Worm (Caenorhabditis elegans) whole organism, L4 larva: ENCODE results near the gene W06A7.2.

Experiments
- D1046.2 ChIP-seq: fragments of 200-800 bp; sonication (Bioruptor generic); IDR thresholded peaks from 2 replicates; pipeline ENCODE4 v1.3.6; 2022; ENCODE audit warnings: missing genetic modification characterization, missing compliant biosample characterization
- F44E2.7 ChIP-seq: fragments of 200-800 bp; sonication (Bioruptor generic); IDR thresholded peaks from 2 replicates; pipeline ENCODE4 v2.1.2; 2022; ENCODE audit warnings: missing genetic modification characterization, missing compliant biosample characterization
- arid-1 ChIP-seq: fragments of 200-800 bp; sonication (Bioruptor generic); conservative IDR thresholded peaks from 2 replicates; pipeline ENCODE4 v1.3.6; 2022; ENCODE audit warnings: missing genetic modification reagents, missing genetic modification characterization, missing compliant biosample characterization
- attf-4 ChIP-seq: sonication (generic microtip); optimal IDR thresholded peaks from 3 replicates; lab custom pipeline; 2017; ENCODE audit warnings: missing biosample characterization, missing genetic modification characterization
- ceh-20 ChIP-seq: fragments of 200-800 bp; sonication (Bioruptor generic); IDR thresholded peaks from 2 replicates; pipeline ENCODE4 v1.3.6; 2022; ENCODE audit warnings: missing genetic modification reagents, missing genetic modification characterization, missing compliant biosample characterization
- ceh-28 ChIP-seq: fragments of 150-350 bp; optimal IDR thresholded peaks from 2 replicates; lab custom pipeline; 2014; ENCODE audit warnings: missing biosample characterization, missing genetic modification reagents, missing genetic modification characterization
- cey-2 ChIP-seq: sonication (generic microtip); optimal IDR thresholded peaks from 3 replicates; lab custom pipeline; 2017; ENCODE audit warnings: missing genetic modification characterization, mild to moderate bottlenecking, missing compliant biosample characterization, antibody characterized with exemption, borderline replicate concordance; ENCODE audit not compliant: insufficient read depth
- ctbp-1 ChIP-seq: fragments of 200-800 bp; sonication (Bioruptor generic); IDR thresholded peaks from 2 replicates; pipeline ENCODE4 v1.3.6; 2022; ENCODE audit warnings: missing genetic modification reagents, missing genetic modification characterization, missing compliant biosample characterization
- daf-16 ChIP-seq, 3 experiments: sonication (generic microtip); optimal IDR thresholded peaks; 2 replicates each; lab custom pipeline; 2016 to 2017; ENCODE audit warnings: missing genetic modification characterization in 3 of 3, missing genetic modification reagents in 3 of 3, mild to moderate bottlenecking in 2 of 3, missing compliant biosample characterization in 2 of 3, missing biosample characterization in 1 of 3, moderate library complexity in 1 of 3
- dmd-6 ChIP-seq: fragments of 200-800 bp; sonication (Bioruptor generic); IDR thresholded peaks from 2 replicates; pipeline ENCODE4 v1.3.6; 2022; ENCODE audit warnings: missing genetic modification reagents, missing genetic modification characterization, missing compliant biosample characterization
- dpl-1 ChIP-seq: fragments of 150-350 bp; optimal IDR thresholded peaks from 2 replicates; lab custom pipeline; 2014; ENCODE audit warnings: missing biosample characterization, missing genetic modification reagents, missing genetic modification characterization
- duxl-1 ChIP-seq: sonication (generic microtip); optimal IDR thresholded peaks from 2 replicates; lab custom pipeline; 2016; ENCODE audit warnings: mild to moderate bottlenecking, missing genetic modification characterization, moderate library complexity, missing compliant biosample characterization; ENCODE audit not compliant: poor library complexity
- dve-1 ChIP-seq: sonication (generic microtip); optimal IDR thresholded peaks from 2 replicates; lab custom pipeline; 2017; ENCODE audit warnings: antibody characterized with exemption, mild to moderate bottlenecking, missing genetic modification characterization, missing compliant biosample characterization; ENCODE audit not compliant: insufficient read depth
- hlh-11 ChIP-seq: fragments of 200-800 bp; sonication (Bioruptor generic); optimal IDR thresholded peaks from 2 replicates; lab custom pipeline; 2018; ENCODE audit warnings: mild to moderate bottlenecking, missing genetic modification characterization, missing compliant biosample characterization
- hlh-30 ChIP-seq: sonication (generic microtip); optimal IDR thresholded peaks from 2 replicates; lab custom pipeline; 2017; ENCODE audit warnings: antibody characterized with exemption, mild to moderate bottlenecking, missing genetic modification characterization, missing compliant biosample characterization; ENCODE audit not compliant: insufficient read depth
- jun-1 ChIP-seq: fragments of 150-350 bp; optimal IDR thresholded peaks from 2 replicates; lab custom pipeline; 2014; ENCODE audit warnings: missing biosample characterization, missing genetic modification reagents, missing genetic modification characterization
- lin-29 ChIP-seq: fragments of 200-800 bp; sonication (Bioruptor generic); IDR thresholded peaks from 2 replicates; pipeline ENCODE4 v1.3.6; 2022; ENCODE audit warnings: missing genetic modification reagents, missing genetic modification characterization, missing compliant biosample characterization
- lin-39 ChIP-seq: fragments of 150-350 bp; optimal IDR thresholded peaks from 2 replicates; lab custom pipeline; 2014; ENCODE audit warnings: missing biosample characterization, missing genetic modification reagents, missing genetic modification characterization
- madf-9 ChIP-seq: fragments of 200-800 bp; sonication (Bioruptor generic); conservative IDR thresholded peaks from 2 replicates; pipeline ENCODE4 v1.3.6; 2022; ENCODE audit warnings: missing genetic modification reagents, missing genetic modification characterization, missing compliant biosample characterization
- mdt-29 ChIP-seq: fragments of 200-800 bp; sonication (Bioruptor generic); IDR thresholded peaks from 2 replicates; pipeline ENCODE4 v1.3.6; 2022; ENCODE audit warnings: missing genetic modification reagents, missing genetic modification characterization, missing compliant biosample characterization
- mxl-3 ChIP-seq: fragments of 200-800 bp; sonication (Bioruptor generic); optimal IDR thresholded peaks from 2 replicates; lab custom pipeline; 2018; ENCODE audit warnings: mild to moderate bottlenecking, missing genetic modification characterization, missing compliant biosample characterization
- nhr-10 ChIP-seq: fragments of 150-350 bp; optimal IDR thresholded peaks from 2 replicates; lab custom pipeline; 2014; ENCODE audit warnings: missing biosample characterization, missing genetic modification characterization
- nhr-11 ChIP-seq: fragments of 150-350 bp; optimal IDR thresholded peaks from 2 replicates; lab custom pipeline; 2014; ENCODE audit warnings: missing biosample characterization, missing genetic modification characterization
- nhr-25 ChIP-seq: sonication (generic microtip); optimal IDR thresholded peaks from 2 replicates; lab custom pipeline; 2017; ENCODE audit warnings: missing genetic modification characterization, mild to moderate bottlenecking, missing compliant biosample characterization, antibody characterized with exemption, moderate library complexity, borderline replicate concordance; ENCODE audit not compliant: insufficient read depth
- nhr-28 ChIP-seq: fragments of 150-350 bp; optimal IDR thresholded peaks from 2 replicates; lab custom pipeline; 2014; ENCODE audit warnings: missing biosample characterization, missing genetic modification characterization
- nhr-41 ChIP-seq: fragments of 200-800 bp; sonication (Bioruptor generic); IDR thresholded peaks from 2 replicates; pipeline ENCODE4 v1.3.6; 2022; ENCODE audit warnings: missing genetic modification reagents, missing genetic modification characterization, missing compliant biosample characterization
- nhr-48 ChIP-seq: sonication (generic microtip); optimal IDR thresholded peaks from 2 replicates; lab custom pipeline; 2016; ENCODE audit warnings: mild to moderate bottlenecking, missing genetic modification characterization, missing compliant biosample characterization
- nhr-6 ChIP-seq: fragments of 150-350 bp; optimal IDR thresholded peaks from 2 replicates; lab custom pipeline; 2014; ENCODE audit warnings: missing biosample characterization, missing genetic modification characterization
- nhr-77 ChIP-seq: fragments of 150-350 bp; optimal IDR thresholded peaks from 2 replicates; lab custom pipeline; 2014; ENCODE audit warnings: missing biosample characterization, missing genetic modification characterization
- php-3 ChIP-seq: fragments of 200-800 bp; sonication (Bioruptor generic); IDR thresholded peaks from 2 replicates; pipeline ENCODE4 v1.3.6; 2022; ENCODE audit warnings: missing genetic modification reagents, missing genetic modification characterization, missing compliant biosample characterization
- pqm-1 ChIP-seq: sonication (generic microtip); optimal IDR thresholded peaks from 2 replicates; lab custom pipeline; 2017; ENCODE audit warnings: missing biosample characterization, missing genetic modification characterization
- rbr-2 ChIP-seq: sonication (generic microtip); optimal IDR thresholded peaks from 2 replicates; lab custom pipeline; 2016; ENCODE audit warnings: missing genotype, missing genetic modification characterization, missing compliant biosample characterization
- skn-1 ChIP-seq: fragments of 150-350 bp; optimal IDR thresholded peaks from 2 replicates; lab custom pipeline; 2014; ENCODE audit warnings: missing biosample characterization, missing genetic modification characterization
- snpc-1.2 ChIP-seq: fragments of 200-800 bp; sonication (Bioruptor generic); IDR thresholded peaks from 2 replicates; pipeline ENCODE4 v1.3.6; 2022; ENCODE audit warnings: missing genetic modification reagents, missing genetic modification characterization, missing compliant biosample characterization
- snpc-4 ChIP-seq: fragments of 150-350 bp; optimal IDR thresholded peaks from 2 replicates; lab custom pipeline; 2014; ENCODE audit warnings: missing biosample characterization, missing genetic modification characterization
- spr-1 ChIP-seq: sonication (generic microtip); optimal IDR thresholded peaks from 2 replicates; lab custom pipeline; 2016; ENCODE audit warnings: mild to moderate bottlenecking, missing genetic modification characterization, missing compliant biosample characterization
- tag-97 ChIP-seq: fragments of 200-800 bp; sonication (Bioruptor generic); IDR thresholded peaks from 2 replicates; pipeline ENCODE4 v1.3.6; 2022; ENCODE audit warnings: missing genetic modification characterization, missing compliant biosample characterization
- tra-1 ChIP-seq: fragments of 200-800 bp; sonication (Bioruptor generic); IDR thresholded peaks from 2 replicates; pipeline ENCODE4 v1.3.6; 2022; ENCODE audit warnings: missing genetic modification reagents, missing genetic modification characterization, missing compliant biosample characterization
- unc-130 ChIP-seq: sonication (generic microtip); optimal IDR thresholded peaks from 2 replicates; lab custom pipeline; 2016; ENCODE audit warnings: missing genetic modification reagents, missing genetic modification characterization, missing compliant biosample characterization
- unc-39 ChIP-seq: sonication (generic microtip); optimal IDR thresholded peaks from 2 replicates; lab custom pipeline; 2017; ENCODE audit warnings: missing biosample characterization, missing genetic modification characterization
- unc-62 ChIP-seq, 3 experiments: fragments of 150-350 bp in 1 of 3; sonication (generic microtip); optimal IDR thresholded peaks in 2 of 3; peaks in 1 of 3; 1 replicate in 1 of 3; 2 replicates in 2 of 3; lab custom pipeline; 2014 to 2017; ENCODE audit warnings: missing biosample characterization in 3 of 3, missing genetic modification characterization in 3 of 3, missing genetic modification reagents in 3 of 3, missing genotype in 1 of 3
- zip-2 ChIP-seq: fragments of 150-350 bp; optimal IDR thresholded peaks from 2 replicates; lab custom pipeline; 2014; ENCODE audit warnings: missing biosample characterization, missing genetic modification characterization

W06A7.2 gene

DNA sequence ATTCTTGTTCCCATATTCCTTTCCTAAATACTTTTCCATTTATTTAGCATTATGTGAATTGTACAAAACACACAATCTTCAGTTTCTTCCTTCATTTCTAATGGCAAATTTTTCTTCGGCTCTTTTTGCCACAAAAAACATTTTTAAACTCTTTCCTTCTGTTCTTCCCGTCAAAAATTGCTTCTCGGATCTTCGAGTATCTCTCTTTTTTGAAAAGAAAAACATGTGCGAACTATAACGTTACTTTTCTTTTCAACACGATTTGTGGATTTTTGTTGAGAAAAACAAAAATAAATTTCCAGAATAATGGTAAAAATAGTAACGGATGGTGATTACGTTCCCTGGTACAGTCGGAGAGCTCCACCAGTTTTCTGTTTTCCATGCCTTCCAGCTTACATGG is at the start of gene W06A7.2:
W06A7.2 (plus strand) TSS at position 301 of the 400 bp plus-strand sequence.
- TF ChIP-seq mdt-29 (GFP tag; lab: Robert Waterston, UW), result no peak
- no peak for TF ChIP-seq snpc-1.2 (GFP tag; lab: Robert Waterston, UW)
- TF ChIP-seq rbr-2 (tag; lab: Kevin White, UChicago), result no peak
- TF ChIP-seq lin-29, result no peak
- TF ChIP-seq nhr-10 (tag; lab: Kevin White, UChicago), result no peak
- no peak for TF ChIP-seq duxl-1 (tag; lab: Kevin White, UChicago)
- TF ChIP-seq jun-1 (tag; lab: Kevin White, UChicago), result no peak

DNA sequence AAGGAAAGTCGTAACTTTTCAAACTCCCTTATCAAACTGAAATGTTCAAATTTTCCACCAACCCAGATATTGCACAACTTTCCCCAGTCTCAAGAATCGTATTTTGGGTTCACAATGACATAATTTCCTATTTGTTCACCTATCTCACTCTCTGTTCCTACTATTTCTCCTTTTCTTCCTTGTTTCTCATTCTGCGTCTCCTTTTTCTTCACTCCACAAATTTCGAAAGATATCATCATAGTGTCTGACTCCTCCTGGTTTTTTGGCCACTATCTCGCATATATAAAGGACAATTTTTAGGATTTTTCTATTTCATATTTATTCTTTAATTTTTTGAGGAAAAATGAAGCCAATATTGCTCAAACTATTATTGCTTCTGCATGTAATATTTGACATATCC is 48.6 kb upstream of the W06A7.2 start, which contains the start of gene haf-7:
haf-7 (plus strand) TSS at position 211 of the 400 bp plus-strand sequence.
- TF ChIP-seq unc-62 (GFP tag; optimal IDR thresholded peaks at IDR 0.05 in 1 of 2; lab: Kevin White, UChicago), result peak in 1 of 2 experiments; percentile 6
- TF ChIP-seq unc-62 (tag; optimal IDR thresholded peaks at IDR 0.05; lab: Kevin White, UChicago), result no peak
- TF ChIP-seq spr-1 (tag; lab: Kevin White, UChicago), result no peak
- peak; percentile 3 for TF ChIP-seq dpl-1 (GFP tag; lab: Kevin White, UChicago)
- peak; percentile 40 for TF ChIP-seq zip-2 (tag; lab: Kevin White, UChicago)
- no peak for TF ChIP-seq nhr-11 (tag; lab: Kevin White, UChicago)
- TF ChIP-seq skn-1 (tag; lab: Kevin White, UChicago), result no peak
- no peak for TF ChIP-seq F44E2.7 (GFP tag; lab: Robert Waterston, UW)
- peak; percentile 68 for TF ChIP-seq dve-1
- TF ChIP-seq nhr-77, result peak; percentile 36
- TF ChIP-seq ceh-28 (tag; lab: Kevin White, UChicago), result no peak
- TF ChIP-seq daf-16 (GFP tag; optimal IDR thresholded peaks at IDR 0.05; lab: Kevin White, UChicago), result no peak
- TF ChIP-seq daf-16 (tag; optimal IDR thresholded peaks at IDR 0.05; lab: Kevin White, UChicago), result peak; percentile 36
- TF ChIP-seq unc-130 (GFP tag; lab: Kevin White, UChicago), result no peak
- peak; percentile 38; the same call in 1 of the 2 replicates for TF ChIP-seq dmd-6
- peak; percentile 21 for TF ChIP-seq nhr-48 (tag; lab: Kevin White, UChicago)
- no peak for TF ChIP-seq mxl-3 (GFP tag; lab: Kevin White, UChicago)
- TF ChIP-seq arid-1 (GFP tag; lab: Robert Waterston, UW), result no peak
- peak; percentile 87 for TF ChIP-seq nhr-28 (tag; lab: Kevin White, UChicago)
- TF ChIP-seq lin-39 (tag; lab: Kevin White, UChicago), result no peak
- peak; percentile 37 for TF ChIP-seq pqm-1 (tag; lab: Kevin White, UChicago)
- TF ChIP-seq nhr-6, result peak; percentile 45
- peak; percentile 32 for TF ChIP-seq hlh-11 (tag; lab: Kevin White, UChicago)
- TF ChIP-seq, all 104 proteins: peak for 12

DNA sequence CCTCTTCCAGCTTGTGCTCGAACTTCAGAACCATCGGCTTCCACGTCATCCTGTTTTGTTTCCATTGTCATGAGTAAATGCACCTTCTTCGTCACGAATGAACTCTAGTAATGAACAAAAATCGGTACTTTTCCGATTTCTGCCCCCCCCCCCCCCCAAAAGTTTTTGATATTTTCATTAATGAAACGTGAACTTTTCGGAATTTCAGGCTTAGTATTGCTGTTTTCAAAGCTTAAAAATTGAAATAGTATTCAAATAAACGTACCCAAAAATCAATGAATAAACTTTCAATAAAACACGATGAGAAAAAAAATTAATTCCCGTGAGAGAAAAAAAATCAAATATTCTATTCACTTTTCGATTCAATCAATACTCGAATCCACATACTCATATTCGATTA is 42.0 kb upstream of the W06A7.2 start, which contains the start of the genes scrm-7 and Y50E8A.10:
scrm-7 (minus strand) TSS at position 101 of the 400 bp plus-strand sequence.
Y50E8A.10 (plus strand) TSS at position 353 of the 400 bp plus-strand sequence.
- TF ChIP-seq tag-97 (GFP tag; lab: Robert Waterston, UW) (no peak), attf-4 (tag; lab: Kevin White, UChicago) (no peak), tra-1 (GFP tag; lab: Robert Waterston, UW) (no peak), D1046.2 (GFP tag; lab: Robert Waterston, UW) (no peak), unc-39 (tag; lab: Kevin White, UChicago) (no peak), hlh-30 (tag; lab: Kevin White, UChicago) (no peak), cey-2 (tag; lab: Kevin White, UChicago) (no peak), ceh-20 (no peak), nhr-25 (tag; lab: Kevin White, UChicago) (no peak), nhr-41 (GFP tag; lab: Robert Waterston, UW) (no peak), madf-9 (GFP tag; lab: Robert Waterston, UW) (no peak), arid-1 (GFP tag; lab: Robert Waterston, UW) (no peak), ctbp-1 (GFP tag; lab: Robert Waterston, UW) (no peak), php-3 (GFP tag; lab: Robert Waterston, UW) (no peak), snpc-4 (tag; lab: Kevin White, UChicago) (no peak)
